Worm (Caenorhabditis elegans) whole organism, L4 larva: ENCODE data around the gene sru-30.

Experiments used
- D1046.2 ChIP-seq: fragments of 200-800 bp; sonication (Bioruptor generic); IDR thresholded peaks from 2 replicates; pipeline ENCODE4 v1.3.6; 2022; ENCODE audit warnings: missing genetic modification characterization, missing compliant biosample characterization
- F37D6.2 ChIP-seq: sonication (generic microtip); optimal IDR thresholded peaks from 2 replicates; lab custom pipeline; 2016; ENCODE audit warnings: mild to moderate bottlenecking, missing genetic modification characterization, missing compliant biosample characterization
- F49E8.2 ChIP-seq: sonication (generic microtip); optimal IDR thresholded peaks from 2 replicates; lab custom pipeline; 2016; ENCODE audit warnings: missing compliant biosample characterization, mild to moderate bottlenecking, missing genetic modification characterization, borderline replicate concordance
- ZK546.5 ChIP-seq, 2 experiments: sonication (generic microtip); optimal IDR thresholded peaks; 2 replicates each; lab custom pipeline; 2017; ENCODE audit warnings: missing biosample characterization in 2 of 2, missing genetic modification characterization in 2 of 2
- arid-1 ChIP-seq: fragments of 200-800 bp; sonication (Bioruptor generic); conservative IDR thresholded peaks from 2 replicates; pipeline ENCODE4 v1.3.6; 2022; ENCODE audit warnings: missing genetic modification reagents, missing genetic modification characterization, missing compliant biosample characterization
- ceh-32 ChIP-seq: sonication (generic microtip); optimal IDR thresholded peaks from 2 replicates; lab custom pipeline; 2016; ENCODE audit warnings: mild to moderate bottlenecking, missing genetic modification characterization, missing compliant biosample characterization; ENCODE audit not compliant: poor library complexity
- ceh-82 ChIP-seq: sonication (generic microtip); optimal IDR thresholded peaks from 2 replicates; lab custom pipeline; 2017; ENCODE audit warnings: missing biosample characterization, missing genetic modification characterization
- ces-1 ChIP-seq: fragments of 150-350 bp; sonication (generic microtip); optimal IDR thresholded peaks from 4 replicates; lab custom pipeline; 2014; ENCODE audit warnings: missing biosample characterization, missing genetic modification reagents, missing genetic modification characterization
- cey-2 ChIP-seq: sonication (generic microtip); optimal IDR thresholded peaks from 3 replicates; lab custom pipeline; 2017; ENCODE audit warnings: missing genetic modification characterization, mild to moderate bottlenecking, missing compliant biosample characterization, antibody characterized with exemption, borderline replicate concordance; ENCODE audit not compliant: insufficient read depth
- ctbp-1 ChIP-seq: fragments of 200-800 bp; sonication (Bioruptor generic); IDR thresholded peaks from 2 replicates; pipeline ENCODE4 v1.3.6; 2022; ENCODE audit warnings: missing genetic modification reagents, missing genetic modification characterization, missing compliant biosample characterization
- daf-12 ChIP-seq: fragments of 150-350 bp; optimal IDR thresholded peaks from 2 replicates; lab custom pipeline; 2014; ENCODE audit warnings: missing biosample characterization, missing genetic modification reagents, missing genetic modification characterization
- daf-19 ChIP-seq: fragments of 200-800 bp; sonication (Bioruptor generic); conservative IDR thresholded peaks from 2 replicates; pipeline ENCODE4 v1.3.6; 2022; ENCODE audit warnings: missing genetic modification characterization, missing compliant biosample characterization
- dmd-6 ChIP-seq: fragments of 200-800 bp; sonication (Bioruptor generic); IDR thresholded peaks from 2 replicates; pipeline ENCODE4 v1.3.6; 2022; ENCODE audit warnings: missing genetic modification reagents, missing genetic modification characterization, missing compliant biosample characterization
- dpl-1 ChIP-seq: fragments of 150-350 bp; optimal IDR thresholded peaks from 2 replicates; lab custom pipeline; 2014; ENCODE audit warnings: missing biosample characterization, missing genetic modification reagents, missing genetic modification characterization
- duxl-1 ChIP-seq: sonication (generic microtip); optimal IDR thresholded peaks from 2 replicates; lab custom pipeline; 2016; ENCODE audit warnings: mild to moderate bottlenecking, missing genetic modification characterization, moderate library complexity, missing compliant biosample characterization; ENCODE audit not compliant: poor library complexity
- dve-1 ChIP-seq: sonication (generic microtip); optimal IDR thresholded peaks from 2 replicates; lab custom pipeline; 2017; ENCODE audit warnings: antibody characterized with exemption, mild to moderate bottlenecking, missing genetic modification characterization, missing compliant biosample characterization; ENCODE audit not compliant: insufficient read depth
- fkh-10 ChIP-seq: fragments of 150-350 bp; optimal IDR thresholded peaks from 2 replicates; lab custom pipeline; 2014; ENCODE audit warnings: missing biosample characterization, missing genetic modification reagents, missing genetic modification characterization
- hif-1 ChIP-seq, 2 experiments: sonication (generic microtip); optimal IDR thresholded peaks; 2 replicates each; lab custom pipeline; 2016 to 2017; ENCODE audit warnings: missing compliant biosample characterization in 2 of 2, missing genetic modification characterization in 2 of 2, missing genetic modification reagents in 2 of 2, missing genotype in 2 of 2, mild to moderate bottlenecking in 1 of 2
- hlh-11 ChIP-seq: fragments of 200-800 bp; sonication (Bioruptor generic); optimal IDR thresholded peaks from 2 replicates; lab custom pipeline; 2018; ENCODE audit warnings: mild to moderate bottlenecking, missing genetic modification characterization, missing compliant biosample characterization
- lin-13 ChIP-seq: fragments of 150-350 bp; optimal IDR thresholded peaks from 2 replicates; lab custom pipeline; 2014; ENCODE audit warnings: missing biosample characterization, missing genetic modification reagents, missing genetic modification characterization
- lin-29 ChIP-seq: fragments of 200-800 bp; sonication (Bioruptor generic); IDR thresholded peaks from 2 replicates; pipeline ENCODE4 v1.3.6; 2022; ENCODE audit warnings: missing genetic modification reagents, missing genetic modification characterization, missing compliant biosample characterization
- lsy-2 ChIP-seq, 2 experiments: fragments of 150-350 bp in 1 of 2; sonication (generic microtip) in 1 of 2; optimal IDR thresholded peaks; 2 replicates each; lab custom pipeline; 2014 to 2017; ENCODE audit warnings: missing biosample characterization in 2 of 2, missing genetic modification characterization in 2 of 2
- madf-5 ChIP-seq, 2 experiments: fragments of 200-800 bp; sonication (Bioruptor generic); IDR thresholded peaks; 2 replicates each; pipeline ENCODE4 v1.3.6; 2022; ENCODE audit warnings: missing compliant biosample characterization in 2 of 2, missing genetic modification characterization in 2 of 2
- mxl-2 ChIP-seq: fragments of 200-800 bp; sonication (Bioruptor generic); conservative IDR thresholded peaks from 2 replicates; pipeline ENCODE4 v1.3.6; 2022; ENCODE audit warnings: missing genetic modification reagents, missing genetic modification characterization, missing compliant biosample characterization
- nhr-10 ChIP-seq: fragments of 150-350 bp; optimal IDR thresholded peaks from 2 replicates; lab custom pipeline; 2014; ENCODE audit warnings: missing biosample characterization, missing genetic modification characterization
- nhr-102 ChIP-seq: sonication (generic microtip); optimal IDR thresholded peaks from 2 replicates; lab custom pipeline; 2016; ENCODE audit warnings: mild to moderate bottlenecking, missing genetic modification characterization, moderate library complexity, missing compliant biosample characterization
- nhr-11 ChIP-seq: fragments of 150-350 bp; optimal IDR thresholded peaks from 2 replicates; lab custom pipeline; 2014; ENCODE audit warnings: missing biosample characterization, missing genetic modification characterization
- nhr-111 ChIP-seq: fragments of 200-800 bp; sonication (Bioruptor generic); optimal IDR thresholded peaks from 2 replicates; lab custom pipeline; 2018; ENCODE audit warnings: mild to moderate bottlenecking, missing genetic modification characterization, missing compliant biosample characterization
- nhr-237 ChIP-seq: sonication (generic microtip); optimal IDR thresholded peaks from 2 replicates; lab custom pipeline; 2017; ENCODE audit warnings: missing biosample characterization, missing genetic modification characterization
- nhr-25 ChIP-seq: sonication (generic microtip); optimal IDR thresholded peaks from 2 replicates; lab custom pipeline; 2017; ENCODE audit warnings: missing genetic modification characterization, mild to moderate bottlenecking, missing compliant biosample characterization, antibody characterized with exemption, moderate library complexity, borderline replicate concordance; ENCODE audit not compliant: insufficient read depth
- nhr-28 ChIP-seq: fragments of 150-350 bp; optimal IDR thresholded peaks from 2 replicates; lab custom pipeline; 2014; ENCODE audit warnings: missing biosample characterization, missing genetic modification characterization
- nhr-42 ChIP-seq: fragments of 200-800 bp; sonication (Bioruptor generic); IDR thresholded peaks from 2 replicates; pipeline ENCODE4 v1.3.6; 2022; ENCODE audit warnings: missing genetic modification characterization, missing compliant biosample characterization
- nhr-6 ChIP-seq: fragments of 150-350 bp; optimal IDR thresholded peaks from 2 replicates; lab custom pipeline; 2014; ENCODE audit warnings: missing biosample characterization, missing genetic modification characterization
- nhr-76 ChIP-seq: fragments of 150-350 bp; optimal IDR thresholded peaks from 2 replicates; lab custom pipeline; 2014; ENCODE audit warnings: missing biosample characterization, missing genetic modification characterization
- nhr-77 ChIP-seq: fragments of 150-350 bp; optimal IDR thresholded peaks from 2 replicates; lab custom pipeline; 2014; ENCODE audit warnings: missing biosample characterization, missing genetic modification characterization
- tra-1 ChIP-seq: fragments of 200-800 bp; sonication (Bioruptor generic); IDR thresholded peaks from 2 replicates; pipeline ENCODE4 v1.3.6; 2022; ENCODE audit warnings: missing genetic modification reagents, missing genetic modification characterization, missing compliant biosample characterization
- unc-62 ChIP-seq, 3 experiments: fragments of 150-350 bp in 1 of 3; sonication (generic microtip); optimal IDR thresholded peaks in 2 of 3; peaks in 1 of 3; 1 replicate in 1 of 3; 2 replicates in 2 of 3; lab custom pipeline; 2014 to 2017; ENCODE audit warnings: missing biosample characterization in 3 of 3, missing genetic modification characterization in 3 of 3, missing genetic modification reagents in 3 of 3, missing genotype in 1 of 3
- zfp-2 ChIP-seq: sonication (generic microtip); optimal IDR thresholded peaks from 2 replicates; lab custom pipeline; 2016; ENCODE audit warnings: mild to moderate bottlenecking, missing genetic modification characterization, missing compliant biosample characterization
- zfp-3 ChIP-seq: fragments of 200-800 bp; sonication (Bioruptor generic); conservative IDR thresholded peaks from 2 replicates; pipeline ENCODE4 v1.3.6; 2022; ENCODE audit warnings: missing genetic modification reagents, missing genetic modification characterization, missing compliant biosample characterization
- zip-11 ChIP-seq: fragments of 200-800 bp; sonication (Bioruptor generic); IDR thresholded peaks from 2 replicates; pipeline ENCODE4 v1.3.6; 2022; ENCODE audit warnings: missing genetic modification characterization, missing compliant biosample characterization
- zip-2 ChIP-seq: fragments of 150-350 bp; optimal IDR thresholded peaks from 2 replicates; lab custom pipeline; 2014; ENCODE audit warnings: missing biosample characterization, missing genetic modification characterization
- ztf-7 ChIP-seq: fragments of 150-350 bp; optimal IDR thresholded peaks from 2 replicates; lab custom pipeline; 2014; ENCODE audit warnings: missing biosample characterization, missing genetic modification characterization

Gene sru-30

ce11 chrV:9794997-9795396 is 18.6 kb upstream of the sru-30 start:
- TF ChIP-seq nhr-237 (tag; lab: Kevin White, UChicago): no peak
- no peak for TF ChIP-seq F37D6.2 (tag; lab: Kevin White, UChicago)
- TF ChIP-seq nhr-77 (tag; lab: Kevin White, UChicago): no peak
- TF ChIP-seq hif-1 (tag; optimal IDR thresholded peaks at IDR 0.05; lab: Kevin White, UChicago): no peak
- TF ChIP-seq zip-11 (GFP tag; lab: Robert Waterston, UW): no peak
- TF ChIP-seq zfp-2: no peak
- TF ChIP-seq dve-1: peak; percentile 65
- no peak for TF ChIP-seq ceh-32 (tag; lab: Kevin White, UChicago)
- no peak for TF ChIP-seq nhr-42 (GFP tag; lab: Robert Waterston, UW)
- no peak for TF ChIP-seq lin-13
- TF ChIP-seq ztf-7 (tag; lab: Kevin White, UChicago): no peak
- TF ChIP-seq dmd-6 (GFP tag; lab: Robert Waterston, UW): peak; percentile 56

ce11 chrV:9796002-9796401 is 17.6 kb upstream of the sru-30 start:
- TF ChIP-seq D1046.2 (GFP tag; lab: Robert Waterston, UW) (no peak), ces-1 (GFP tag; lab: Kevin White, UChicago) (no peak), ZK546.5 (tag; optimal IDR thresholded peaks at IDR 0.05; lab: Kevin White, UChicago) (no peak), zfp-2 (no peak), nhr-111 (GFP tag; lab: Kevin White, UChicago) (no peak), hif-1 (tag; optimal IDR thresholded peaks at IDR 0.05; lab: Kevin White, UChicago) (no peak), madf-5 (GFP tag; IDR thresholded peaks at IDR 0.05; lab: Robert Waterston, UW) (no peak), F37D6.2 (tag; lab: Kevin White, UChicago) (no peak), mxl-2 (no peak), daf-19 (GFP tag; lab: Robert Waterston, UW) (no peak), dmd-6 (GFP tag; lab: Robert Waterston, UW) (no peak)

- TF ChIP-seq zip-11 (GFP tag; lab: Robert Waterston, UW) (no peak), mxl-2 (no peak), F49E8.2 (tag; lab: Kevin White, UChicago) (no peak), hif-1 (tag; optimal IDR thresholded peaks at IDR 0.05; lab: Kevin White, UChicago) (no peak), nhr-11 (tag; lab: Kevin White, UChicago) (no peak), ZK546.5 (tag; optimal IDR thresholded peaks at IDR 0.05; lab: Kevin White, UChicago) (no peak), duxl-1 (tag; lab: Kevin White, UChicago) (no peak), hlh-11 (tag; lab: Kevin White, UChicago) (no peak), lsy-2 (tag; optimal IDR thresholded peaks at IDR 0.05; lab: Kevin White, UChicago) (no peak), fkh-10 (GFP tag; lab: Kevin White, UChicago) (no peak), lin-29 (GFP tag; lab: Robert Waterston, UW) (no peak), dpl-1 (no peak), arid-1 (GFP tag; lab: Robert Waterston, UW) (no peak), zfp-2 (no peak)
- TF ChIP-seq, all 104 proteins: peak for 0
Measured at ce11 chrV:9796562-9796961, 17.1 kb upstream of the sru-30 start, which contains the start of gene F46B6.9. F46B6.9 (plus strand) TSS chrV:9796862.

ce11 chrV:9798212-9798611 is 15.4 kb upstream of the sru-30 start:
- TF ChIP-seq nhr-6 (tag; lab: Kevin White, UChicago): no peak
- peak in 1 of 2 experiments; percentile 61 for TF ChIP-seq unc-62 (GFP tag; optimal IDR thresholded peaks at IDR 0.05 in 1 of 2; lab: Kevin White, UChicago)
- no peak for TF ChIP-seq unc-62 (tag; optimal IDR thresholded peaks at IDR 0.05; lab: Kevin White, UChicago)

ce11 chrV:9799076-9799475 is 14.6 kb upstream of the sru-30 start, which contains the start of gene F46B6.13:
F46B6.13 (minus strand) TSS chrV:9799176.
- TF ChIP-seq nhr-25 (no peak), unc-62 (GFP tag; optimal IDR thresholded peaks at IDR 0.05 in 1 of 2; lab: Kevin White, UChicago) (no peak), unc-62 (tag; optimal IDR thresholded peaks at IDR 0.05; lab: Kevin White, UChicago) (no peak), tra-1 (GFP tag; lab: Robert Waterston, UW) (no peak), ctbp-1 (GFP tag; lab: Robert Waterston, UW) (no peak), zip-2 (tag; lab: Kevin White, UChicago) (no peak), nhr-11 (tag; lab: Kevin White, UChicago) (no peak), cey-2 (tag; lab: Kevin White, UChicago) (no peak), F49E8.2 (tag; lab: Kevin White, UChicago) (no peak), nhr-102 (no peak), nhr-28 (tag; lab: Kevin White, UChicago) (no peak), nhr-76 (tag; lab: Kevin White, UChicago) (no peak), daf-12 (tag; lab: Kevin White, UChicago) (no peak), ceh-82 (no peak), nhr-10 (tag; lab: Kevin White, UChicago) (no peak), zfp-3 (GFP tag; lab: Robert Waterston, UW) (no peak), hlh-11 (tag; lab: Kevin White, UChicago) (no peak)
